Fruit fly (Drosophila melanogaster) whole organism, embryonic: ENCODE results near the gene mRpL13.
A peak's percentile ranks its signal among the peaks of the same experiment; 100 is the strongest.

Source experiments
- Aef1 ChIP-seq: fragments of 200-800 bp; sonication (Bioruptor generic); IDR thresholded peaks from 3 replicates; pipeline ENCODE4 v1.3.6; 2022; ENCODE audit warnings: missing biosample characterization, missing genetic modification characterization
- Atf3 ChIP-seq: fragments of 200-800 bp; sonication (Bioruptor generic); optimal IDR thresholded peaks from 3 replicates; lab custom pipeline; 2016; ENCODE audit warnings: missing biosample characterization, missing genetic modification characterization
- Blimp-1 ChIP-seq: fragments of 200-800 bp; sonication (Bioruptor generic); optimal IDR thresholded peaks from 3 replicates; lab custom pipeline; 2018; ENCODE audit warnings: missing biosample characterization, missing genetic modification characterization, mild to moderate bottlenecking, moderate library complexity, missing genetic modification reagents
- C15 ChIP-seq: fragments of 200-800 bp; sonication (Bioruptor generic); IDR thresholded peaks from 3 replicates; pipeline ENCODE4 v1.3.6; 2022; ENCODE audit warnings: missing biosample characterization, missing genetic modification characterization
- CG10267 ChIP-seq: fragments of 200-800 bp; sonication (Bioruptor generic); optimal IDR thresholded peaks from 2 replicates; lab custom pipeline; 2018; ENCODE audit warnings: missing biosample characterization, mild to moderate bottlenecking, missing genetic modification characterization, moderate library complexity
- CG11560 ChIP-seq: fragments of 200-800 bp; sonication (Bioruptor generic); IDR thresholded peaks from 3 replicates; pipeline ENCODE4 v1.3.6; 2022; ENCODE audit warnings: missing biosample characterization, missing genetic modification characterization
- CG12104 ChIP-seq: fragments of 200-800 bp; sonication (Bioruptor generic); optimal IDR thresholded peaks from 3 replicates; lab custom pipeline; 2016; ENCODE audit warnings: missing biosample characterization, missing genetic modification characterization
- CG14050 ChIP-seq: fragments of 200-800 bp; sonication (Bioruptor generic); IDR thresholded peaks from 3 replicates; pipeline ENCODE4 v1.3.6; 2022; ENCODE audit warnings: missing biosample characterization, missing genetic modification characterization
- CG15696 ChIP-seq: fragments of 200-800 bp; sonication (Bioruptor generic); optimal IDR thresholded peaks from 2 replicates; lab custom pipeline; 2019; ENCODE audit warnings: missing biosample characterization, mild to moderate bottlenecking, missing genetic modification characterization, moderate library complexity
- CG17802 ChIP-seq: fragments of 200-800 bp; sonication (Bioruptor generic); optimal IDR thresholded peaks from 2 replicates; lab custom pipeline; 2018; ENCODE audit warnings: missing biosample characterization, mild to moderate bottlenecking, missing genetic modification characterization, moderate library complexity
- CG18476 ChIP-seq: fragments of 200-800 bp; sonication (Bioruptor generic); optimal IDR thresholded peaks from 2 replicates; lab custom pipeline; 2016; ENCODE audit warnings: missing biosample characterization, mild to moderate bottlenecking, missing genetic modification characterization
- CG2202 ChIP-seq: fragments of 200-800 bp; sonication (Bioruptor generic); optimal IDR thresholded peaks from 2 replicates; lab custom pipeline; 2018; ENCODE audit warnings: missing biosample characterization, mild to moderate bottlenecking, missing genetic modification characterization
- CG2678 ChIP-seq: fragments of 200-800 bp; sonication (Bioruptor generic); optimal IDR thresholded peaks from 3 replicates; lab custom pipeline; 2019; ENCODE audit warnings: missing biosample characterization, mild to moderate bottlenecking, missing genetic modification characterization, moderate library complexity
- CG33213 ChIP-seq: fragments of 200-800 bp; sonication (Bioruptor generic); optimal IDR thresholded peaks from 3 replicates; lab custom pipeline; 2016; ENCODE audit warnings: missing biosample characterization, missing genetic modification characterization
- CG42726 ChIP-seq: fragments of 200-800 bp; sonication (Bioruptor generic); IDR thresholded peaks from 2 replicates; pipeline ENCODE4 v1.3.6; 2022; ENCODE audit warnings: missing biosample characterization, missing genetic modification characterization; ENCODE audit not compliant: partially characterized antibody
- CG43689 ChIP-seq: fragments of 200-800 bp; sonication (Bioruptor generic); IDR thresholded peaks from 2 replicates; pipeline ENCODE4 v1.3.6; 2022; ENCODE audit warnings: missing biosample characterization, missing genetic modification characterization
- CG4617 ChIP-seq: fragments of 200-800 bp; sonication (Bioruptor generic); optimal IDR thresholded peaks from 3 replicates; lab custom pipeline; 2016; ENCODE audit warnings: missing biosample characterization, missing genetic modification characterization, borderline replicate concordance
- CG6654 ChIP-seq: fragments of 200-800 bp; sonication (Bioruptor generic); optimal IDR thresholded peaks from 2 replicates; lab custom pipeline; 2017; ENCODE audit warnings: missing biosample characterization, mild to moderate bottlenecking, missing genetic modification characterization
- CG7987 ChIP-seq: fragments of 200-800 bp; sonication (Bioruptor generic); optimal IDR thresholded peaks from 2 replicates; lab custom pipeline; 2018; ENCODE audit warnings: missing biosample characterization, mild to moderate bottlenecking, missing genetic modification characterization, moderate library complexity
- CG8388 ChIP-seq: fragments of 200-800 bp; sonication (Bioruptor generic); optimal IDR thresholded peaks from 2 replicates; lab custom pipeline; 2019; ENCODE audit warnings: missing biosample characterization, mild to moderate bottlenecking, missing genetic modification characterization, moderate library complexity
- Dbx ChIP-seq: fragments of 200-800 bp; sonication (Bioruptor generic); IDR thresholded peaks from 3 replicates; pipeline ENCODE4 v1.3.6; 2022; ENCODE audit warnings: missing biosample characterization, missing genetic modification characterization
- Dip3 ChIP-seq: fragments of 200-800 bp; sonication (Bioruptor generic); optimal IDR thresholded peaks from 3 replicates; lab custom pipeline; 2016; ENCODE audit warnings: missing biosample characterization, missing genetic modification characterization
- GATAe ChIP-seq: fragments of 200-800 bp; sonication (Bioruptor generic); conservative IDR thresholded peaks from 2 replicates; pipeline ENCODE4 v1.3.6; 2022; ENCODE audit warnings: missing biosample characterization, missing genetic modification characterization
- HHEX ChIP-seq: fragments of 200-800 bp; sonication (Bioruptor generic); optimal IDR thresholded peaks from 3 replicates; lab custom pipeline; 2017; ENCODE audit warnings: missing biosample characterization, mild to moderate bottlenecking, missing genetic modification characterization, missing genetic modification reagents
- HmgD ChIP-seq: fragments of 200-800 bp; sonication (Bioruptor generic); optimal IDR thresholded peaks from 3 replicates; lab custom pipeline; 2016; ENCODE audit warnings: missing biosample characterization, missing genetic modification characterization
- Jarid2 ChIP-seq: fragments of 200-800 bp; sonication (Bioruptor generic); optimal IDR thresholded peaks from 3 replicates; lab custom pipeline; 2017; ENCODE audit warnings: mild to moderate bottlenecking, missing biosample characterization, missing genetic modification reagents, missing genetic modification characterization
- Lhr ChIP-seq: fragments of 200-800 bp; sonication (Bioruptor generic); optimal IDR thresholded peaks from 3 replicates; lab custom pipeline; 2017; ENCODE audit warnings: mild to moderate bottlenecking, missing biosample characterization, missing genetic modification reagents, missing genetic modification characterization
- Mad ChIP-seq: fragments of 200-800 bp; sonication (Bioruptor generic); optimal IDR thresholded peaks from 2 replicates; lab custom pipeline; 2016; ENCODE audit warnings: missing biosample characterization, missing genetic modification characterization
- Sry-δ ChIP-seq: fragments of 200-800 bp; sonication (Bioruptor generic); optimal IDR thresholded peaks from 2 replicates; lab custom pipeline; 2016; ENCODE audit warnings: missing biosample characterization, missing genetic modification characterization
- Xbp1 ChIP-seq: fragments of 200-800 bp; sonication (Bioruptor generic); optimal IDR thresholded peaks from 3 replicates; lab custom pipeline; 2016; ENCODE audit warnings: missing biosample characterization, mild to moderate bottlenecking, missing genetic modification characterization
- al ChIP-seq: fragments of 200-800 bp; sonication (Bioruptor generic); IDR thresholded peaks from 2 replicates; pipeline ENCODE4 v1.3.6; 2022; ENCODE audit warnings: missing biosample characterization, missing genetic modification characterization
- aop ChIP-seq: fragments of 200-800 bp; sonication (Bioruptor generic); IDR thresholded peaks from 2 replicates; pipeline ENCODE4 v1.3.6; 2022; ENCODE audit warnings: missing biosample characterization, missing genetic modification characterization
- cg ChIP-seq: fragments of 200-800 bp; sonication (Bioruptor generic); optimal IDR thresholded peaks from 3 replicates; lab custom pipeline; 2019; ENCODE audit warnings: missing biosample characterization, mild to moderate bottlenecking, missing genetic modification characterization, moderate library complexity
- corto ChIP-seq: fragments of 200-800 bp; sonication (Bioruptor generic); optimal IDR thresholded peaks from 2 replicates; lab custom pipeline; 2016; ENCODE audit warnings: missing biosample characterization, mild to moderate bottlenecking, missing genetic modification characterization, moderate library complexity
- crc ChIP-seq: fragments of 200-800 bp; sonication (Bioruptor generic); optimal IDR thresholded peaks from 2 replicates; lab custom pipeline; 2016; ENCODE audit warnings: missing biosample characterization, missing genetic modification characterization
- dmrt11E ChIP-seq: fragments of 200-800 bp; sonication (Bioruptor generic); optimal IDR thresholded peaks from 3 replicates; lab custom pipeline; 2018; ENCODE audit warnings: missing biosample characterization, mild to moderate bottlenecking, missing genetic modification characterization, moderate library complexity
- dysf ChIP-seq: fragments of 200-800 bp; sonication (Bioruptor generic); IDR thresholded peaks from 3 replicates; pipeline ENCODE4 v1.3.6; 2022; ENCODE audit warnings: missing biosample characterization, missing genetic modification characterization
- ems ChIP-seq: fragments of 200-800 bp; sonication (Bioruptor generic); optimal IDR thresholded peaks from 3 replicates; lab custom pipeline; 2016; ENCODE audit warnings: missing biosample characterization, missing genetic modification characterization
- eve ChIP-seq, 2 experiments: fragments of >200 bp; optimal IDR thresholded peaks; 2 replicates each; lab custom pipeline; 2017; ENCODE audit warnings: missing biosample characterization in 2 of 2, missing genetic modification characterization in 2 of 2
- fd3F ChIP-seq: fragments of 200-800 bp; sonication (Bioruptor generic); optimal IDR thresholded peaks from 2 replicates; lab custom pipeline; 2018; ENCODE audit warnings: missing biosample characterization, mild to moderate bottlenecking, missing genetic modification characterization, moderate library complexity
- fu2 ChIP-seq: fragments of 200-800 bp; sonication (Bioruptor generic); optimal IDR thresholded peaks from 2 replicates; lab custom pipeline; 2016; ENCODE audit warnings: missing biosample characterization, missing genetic modification characterization
- gro ChIP-seq: fragments of 200-800 bp; sonication (Bioruptor generic); optimal IDR thresholded peaks from 2 replicates; lab custom pipeline; 2016; ENCODE audit warnings: missing biosample characterization, missing genetic modification characterization
- lmd ChIP-seq: fragments of 200-800 bp; sonication (Bioruptor generic); IDR thresholded peaks from 2 replicates; pipeline ENCODE4 v1.3.6; 2022; ENCODE audit warnings: missing biosample characterization, missing genetic modification characterization
- nmo ChIP-seq: fragments of 200-800 bp; sonication (Bioruptor generic); optimal IDR thresholded peaks from 2 replicates; lab custom pipeline; 2018; ENCODE audit warnings: missing biosample characterization, mild to moderate bottlenecking, missing genetic modification characterization, moderate library complexity
- pan ChIP-seq, 4 experiments: fragments of >200 bp in 3 of 4; fragments of 200-800 bp in 1 of 4; sonication (Bioruptor generic) in 1 of 4; optimal IDR thresholded peaks in 3 of 4; IDR thresholded peaks in 1 of 4; 2 replicates each; pipeline versions ENCODE4 v1.3.6 to Lab custom; 2017 to 2022; ENCODE audit warnings: missing biosample characterization in 2 of 4, missing genetic modification characterization in 2 of 4, mixed read lengths in 1 of 4
- pita ChIP-seq: fragments of 200-800 bp; sonication (Bioruptor generic); optimal IDR thresholded peaks from 2 replicates; lab custom pipeline; 2017; ENCODE audit warnings: missing biosample characterization, mild to moderate bottlenecking, missing genetic modification characterization
- rib ChIP-seq: fragments of 200-800 bp; sonication (Bioruptor generic); IDR thresholded peaks from 2 replicates; pipeline ENCODE4 v1.3.6; 2022; ENCODE audit warnings: missing biosample characterization, missing genetic modification characterization
- ro ChIP-seq: fragments of 200-800 bp; sonication (Bioruptor generic); IDR thresholded peaks from 2 replicates; pipeline ENCODE4 v1.3.6; 2022; ENCODE audit warnings: missing biosample characterization, missing genetic modification characterization
- trem ChIP-seq: fragments of 200-800 bp; optimal IDR thresholded peaks from 3 replicates; lab custom pipeline; 2019; ENCODE audit warnings: missing biosample characterization, mild to moderate bottlenecking, missing genetic modification characterization, moderate library complexity
- zen ChIP-seq: fragments of 200-800 bp; sonication (Bioruptor generic); optimal IDR thresholded peaks from 3 replicates; lab custom pipeline; 2018; ENCODE audit warnings: missing biosample characterization, mild to moderate bottlenecking, missing genetic modification characterization, moderate library complexity

mRpL13 gene

dm6 chr2L:18857635-18858059 lies 1.4 kb downstream of the mRpL13 start (continued):
- peak; percentile 84 for TF ChIP-seq lmd
- peak; percentile 81 for TF ChIP-seq CG10267
- peak; percentile 88 for TF ChIP-seq Dbx (GFP tag; lab: Robert Waterston, UW)
- TF ChIP-seq CG42726 (GFP tag; lab: Robert Waterston, UW) = no peak
- peak; percentile 82 for TF ChIP-seq fu2 (GFP tag; lab: Kevin White, UChicago)
- TF ChIP-seq rib (GFP tag; lab: Robert Waterston, UW) = peak; percentile 59; the same call in 1 of the 2 replicates
- peak; percentile 85 for TF ChIP-seq crc (GFP tag; lab: Kevin White, UChicago)
- TF ChIP-seq Jarid2 (GFP tag; lab: Kevin White, UChicago) = peak; percentile 60
- TF ChIP-seq CG2202 (tag; lab: Kevin White, UChicago) = peak; percentile 78
- TF ChIP-seq CG15696 = peak; percentile 80
- peak; percentile 69 for TF ChIP-seq CG12104
- peak; percentile 80 for TF ChIP-seq trem
- TF ChIP-seq CG2678 (tag; lab: Kevin White, UChicago) = peak; percentile 95
- TF ChIP-seq CG6654 = peak; percentile 79
- TF ChIP-seq CG4617 = peak; percentile 72
- peak; percentile 88 for TF ChIP-seq Blimp-1 (GFP tag; lab: Kevin White, UChicago)
- TF ChIP-seq dmrt11E (tag; lab: Kevin White, UChicago) = peak; percentile 80
- TF ChIP-seq dysf (GFP tag; lab: Robert Waterston, UW) = peak; percentile 90
- TF ChIP-seq nmo (GFP tag; lab: Kevin White, UChicago) = peak; percentile 82
- peak; percentile 84 for TF ChIP-seq Mad (GFP tag; lab: Kevin White, UChicago)
- TF ChIP-seq CG8388 (GFP tag; lab: Kevin White, UChicago) = peak; percentile 89
- TF ChIP-seq Aef1 (GFP tag; lab: Robert Waterston, UW) = peak; percentile 88
- TF ChIP-seq Atf3 (GFP tag; lab: Kevin White, UChicago) = peak; percentile 81
- TF ChIP-seq ems = peak; percentile 81
- peak; percentile 48; the same call in 1 of the 2 replicates for TF ChIP-seq ro
- peak; percentile 89 for TF ChIP-seq al (GFP tag; lab: Robert Waterston, UW)
- peak; percentile 94 for TF ChIP-seq Xbp1 (GFP tag; lab: Kevin White, UChicago)
- peak; percentile 94 for TF ChIP-seq corto (GFP tag; lab: Kevin White, UChicago)
- peak; percentile 44 for TF ChIP-seq Sry-δ (GFP tag; lab: Kevin White, UChicago)
- TF ChIP-seq gro (GFP tag; lab: Kevin White, UChicago) = peak; percentile 76
- TF ChIP-seq CG7987 = peak; percentile 59
- TF ChIP-seq CG18476 (GFP tag; lab: Kevin White, UChicago) = peak; percentile 61
- no peak for TF ChIP-seq pan (optimal IDR thresholded peaks at IDR 0.05; lab: Kevin White, UChicago)
- TF ChIP-seq pan (GFP tag; optimal IDR thresholded peaks at IDR 0.05 in 1 of 2, IDR thresholded peaks at IDR 0.05 in 1 of 2) = peak in 1 of 2 experiments; percentile 95
- TF ChIP-seq cg (GFP tag; lab: Kevin White, UChicago) = no peak
- peak; percentile 92 for TF ChIP-seq Dip3 (GFP tag; lab: Kevin White, UChicago)
- peak; percentile 33; the same call in 1 of the 3 replicates for TF ChIP-seq CG11560 (tag; lab: Robert Waterston, UW)
- peak; percentile 74 for TF ChIP-seq Lhr
- TF ChIP-seq zen (tag; lab: Kevin White, UChicago) = peak; percentile 82
- peak; percentile 91 for TF ChIP-seq fd3F (GFP tag; lab: Kevin White, UChicago)
- TF ChIP-seq C15 (GFP tag; lab: Robert Waterston, UW) = peak; percentile 79; the same call in 1 of the 3 replicates
- TF ChIP-seq eve (GFP tag; optimal IDR thresholded peaks at IDR 0.05; lab: Kevin White, UChicago) = no peak
- peak; percentile 78 for TF ChIP-seq GATAe (GFP tag; lab: Robert Waterston, UW)
- peak; percentile 48 for TF ChIP-seq HmgD (GFP tag; lab: Kevin White, UChicago)
- TF ChIP-seq pita (GFP tag; lab: Kevin White, UChicago) = no peak
- peak; percentile 72 for TF ChIP-seq CG17802 (tag; lab: Kevin White, UChicago)
- no peak for TF ChIP-seq aop (GFP tag; lab: Robert Waterston, UW)
- peak; percentile 87 for TF ChIP-seq CG43689 (GFP tag; lab: Robert Waterston, UW)
- TF ChIP-seq CG33213 (GFP tag; lab: Kevin White, UChicago) = peak; percentile 64
- peak; percentile 92 for TF ChIP-seq HHEX (GFP tag; lab: Kevin White, UChicago)
- peak; percentile 91 for TF ChIP-seq CG14050
